Fruit fly (Drosophila melanogaster): ENCODE data around the gene CG14342.

DNA sequence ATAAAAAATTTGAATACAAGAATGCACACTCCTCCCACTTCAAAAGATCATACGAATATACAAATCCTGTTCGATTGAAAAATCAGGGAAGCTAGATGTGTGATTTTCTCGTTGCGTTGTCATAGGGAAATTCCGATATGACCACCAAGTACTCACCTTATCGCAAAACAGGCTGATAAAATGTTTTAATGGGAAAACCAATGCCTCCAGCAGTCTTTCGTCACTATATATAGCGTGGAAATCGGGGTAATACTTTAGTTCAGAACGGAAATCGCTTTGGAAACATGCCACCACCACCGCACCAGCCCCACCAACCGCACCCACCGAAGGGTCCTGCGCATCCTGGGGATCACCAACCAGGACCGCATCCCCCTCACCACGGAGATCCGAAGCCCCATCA lies 4.8 kb upstream of the CG14342 start, which contains the start of the genes CG5139 and CG43348:
- TF ChIP-seq Myc (optimal IDR thresholded peaks at IDR 0.05) (no peak), Sp1 (GFP tag; optimal IDR thresholded peaks at IDR 0.05) (no peak), OdsH (GFP tag; optimal IDR thresholded peaks at IDR 0.05) (no peak), fru (GFP tag; optimal IDR thresholded peaks at IDR 0.05) (no peak), pan (optimal IDR thresholded peaks at IDR 0.05) (no peak), CrebA (GFP tag; optimal IDR thresholded peaks at IDR 0.05; ENCODE audit: borderline replicate concordance) (no peak), woc (GFP tag; optimal IDR thresholded peaks at IDR 0.05) (no peak), Hr78 (GFP tag; optimal IDR thresholded peaks at IDR 0.05) (no peak)

Measured in whole organism, wandering third instar larva.